Worm (Caenorhabditis elegans) whole organism, young adult: ENCODE data around the gene R05G6.4.
A peak's percentile ranks its signal among the peaks of the same experiment; 100 is the strongest.

Experiments
- C17E4.6 ChIP-seq: fragments of 200-800 bp; sonication (Bioruptor generic); IDR thresholded peaks from 2 replicates; pipeline ENCODE4 v1.3.6; 2022; ENCODE audit warnings: missing genetic modification reagents, missing genetic modification characterization, missing compliant biosample characterization
- F10E7.11 ChIP-seq: sonication (generic microtip); optimal IDR thresholded peaks from 2 replicates; lab custom pipeline; 2017; ENCODE audit warnings: mild to moderate bottlenecking, missing genetic modification characterization, moderate library complexity, missing compliant biosample characterization
- F33H1.4 ChIP-seq: fragments of 200-800 bp; sonication (Bioruptor generic); IDR thresholded peaks from 2 replicates; pipeline ENCODE4 v1.3.6; 2022; ENCODE audit warnings: missing genetic modification reagents, missing genetic modification characterization, missing compliant biosample characterization
- F57C9.4 ChIP-seq: sonication (generic microtip); optimal IDR thresholded peaks from 2 replicates; lab custom pipeline; 2017; ENCODE audit warnings: mild to moderate bottlenecking, missing genetic modification characterization, missing compliant biosample characterization
- Y53G8AR.9 ChIP-seq: fragments of 200-800 bp; sonication (Bioruptor generic); conservative IDR thresholded peaks from 2 replicates; pipeline ENCODE4 v1.3.6; 2022; ENCODE audit warnings: missing genetic modification reagents, missing genetic modification characterization, missing compliant biosample characterization
- Y67H2A.10 ChIP-seq: fragments of 200-800 bp; sonication (Bioruptor generic); conservative IDR thresholded peaks from 2 replicates; pipeline ENCODE4 v1.3.6; 2022; ENCODE audit warnings: missing genetic modification reagents, missing genetic modification characterization, missing compliant biosample characterization
- Y79H2A.3 ChIP-seq: fragments of 200-800 bp; sonication (Bioruptor generic); conservative IDR thresholded peaks from 2 replicates; pipeline ENCODE4 v1.3.6; 2022; ENCODE audit warnings: missing genetic modification reagents, missing genetic modification characterization, missing compliant biosample characterization
- Y95B8A.8 ChIP-seq: fragments of 200-800 bp; sonication (Bioruptor generic); IDR thresholded peaks from 2 replicates; pipeline ENCODE4 v1.3.6; 2022; ENCODE audit warnings: missing genetic modification reagents, missing genetic modification characterization, missing compliant biosample characterization
- athp-1 ChIP-seq: sonication (generic microtip); optimal IDR thresholded peaks from 2 replicates; lab custom pipeline; 2017; ENCODE audit warnings: mild to moderate bottlenecking, missing genetic modification characterization, missing compliant biosample characterization
- attf-3 ChIP-seq: fragments of 200-800 bp; sonication (Bioruptor generic); conservative IDR thresholded peaks from 2 replicates; pipeline ENCODE4 v1.3.6; 2022; ENCODE audit warnings: missing genetic modification reagents, missing genetic modification characterization, missing compliant biosample characterization
- bed-1 ChIP-seq: fragments of 200-800 bp; sonication (Bioruptor generic); IDR thresholded peaks from 2 replicates; pipeline ENCODE4 v1.3.6; 2022; ENCODE audit warnings: missing genetic modification reagents, missing genetic modification characterization, missing compliant biosample characterization
- ccch-3 ChIP-seq: fragments of 200-800 bp; sonication (Bioruptor generic); optimal IDR thresholded peaks from 2 replicates; lab custom pipeline; 2018; ENCODE audit warnings: mild to moderate bottlenecking, missing genetic modification characterization, missing compliant biosample characterization
- cebp-1 ChIP-seq, 2 experiments: fragments of 200-800 bp in 1 of 2; sonication (Bioruptor generic) in 1 of 2; sonication (generic microtip) in 1 of 2; IDR thresholded peaks in 1 of 2; optimal IDR thresholded peaks in 1 of 2; 2 replicates each; pipeline versions ENCODE4 v1.3.6 to Lab custom; 2017 to 2022; ENCODE audit warnings: missing compliant biosample characterization in 2 of 2, missing genetic modification characterization in 2 of 2, mild to moderate bottlenecking in 1 of 2, missing genetic modification reagents in 1 of 2, moderate library complexity in 1 of 2
- ceh-58 ChIP-seq: fragments of 200-800 bp; sonication (Bioruptor generic); IDR thresholded peaks from 2 replicates; pipeline ENCODE4 v1.3.6; 2022; ENCODE audit warnings: missing genetic modification characterization, missing compliant biosample characterization
- ceh-79 ChIP-seq: sonication (generic microtip); optimal IDR thresholded peaks from 2 replicates; lab custom pipeline; 2017; ENCODE audit warnings: mild to moderate bottlenecking, missing genetic modification characterization, missing compliant biosample characterization
- dpl-1 ChIP-seq: fragments of 150-350 bp; optimal IDR thresholded peaks from 2 replicates; lab custom pipeline; 2014; ENCODE audit warnings: missing biosample characterization, missing genetic modification reagents, missing genetic modification characterization
- egrh-3 ChIP-seq: fragments of 200-800 bp; sonication (Bioruptor generic); IDR thresholded peaks from 2 replicates; pipeline ENCODE4 v1.3.6; 2022; ENCODE audit warnings: missing genetic modification reagents, missing genetic modification characterization, missing compliant biosample characterization
- ekl-4 ChIP-seq: fragments of 200-800 bp; sonication (Bioruptor generic); IDR thresholded peaks from 2 replicates; pipeline ENCODE4 v1.3.6; 2022; ENCODE audit warnings: missing genetic modification reagents, missing genetic modification characterization, missing compliant biosample characterization
- ets-4 ChIP-seq: fragments of 200-800 bp; sonication (Bioruptor generic); optimal IDR thresholded peaks from 2 replicates; lab custom pipeline; 2018; ENCODE audit warnings: mild to moderate bottlenecking, missing genetic modification characterization, missing compliant biosample characterization
- fkh-3 ChIP-seq: sonication (generic microtip); optimal IDR thresholded peaks from 2 replicates; lab custom pipeline; 2016; ENCODE audit warnings: mild to moderate bottlenecking, missing genetic modification characterization, missing compliant biosample characterization
- him-1 ChIP-seq: sonication (generic microtip); optimal IDR thresholded peaks from 2 replicates; lab custom pipeline; 2016; ENCODE audit warnings: missing genotype, missing genetic modification reagents, missing genetic modification characterization, missing compliant biosample characterization
- hrde-1 ChIP-seq: sonication (generic microtip); optimal IDR thresholded peaks from 2 replicates; lab custom pipeline; 2016; ENCODE audit warnings: missing genetic modification characterization, mild to moderate bottlenecking, missing compliant biosample characterization, moderate library complexity, missing genotype, missing genetic modification reagents, borderline replicate concordance
- lag-1 ChIP-seq: fragments of 200-800 bp; sonication (Bioruptor generic); IDR thresholded peaks from 2 replicates; pipeline ENCODE4 v1.3.6; 2022; ENCODE audit warnings: missing genetic modification reagents, missing genetic modification characterization, missing compliant biosample characterization
- lin-35 ChIP-seq, 3 experiments: fragments of 150-350 bp in 2 of 3; sonication (generic microtip) in 1 of 3; optimal IDR thresholded peaks; 2 replicates each; lab custom pipeline; 2014 to 2018; ENCODE audit warnings: missing biosample characterization in 3 of 3, missing genetic modification characterization in 3 of 3, missing genetic modification reagents in 3 of 3
- lin-54 ChIP-seq: fragments of 200-800 bp; sonication (Bioruptor generic); optimal IDR thresholded peaks from 2 replicates; lab custom pipeline; 2018; ENCODE audit warnings: mild to moderate bottlenecking, missing genetic modification characterization, missing compliant biosample characterization
- lir-1 ChIP-seq: fragments of 200-800 bp; sonication (Bioruptor generic); conservative IDR thresholded peaks from 2 replicates; pipeline ENCODE4 v1.3.6; 2022; ENCODE audit warnings: missing genetic modification reagents, missing genetic modification characterization, missing compliant biosample characterization
- lsl-1 ChIP-seq: fragments of 200-800 bp; sonication (Bioruptor generic); optimal IDR thresholded peaks from 2 replicates; lab custom pipeline; 2018; ENCODE audit warnings: mild to moderate bottlenecking, missing genetic modification characterization, moderate library complexity, missing compliant biosample characterization
- madf-6 ChIP-seq: fragments of 200-800 bp; sonication (Bioruptor generic); IDR thresholded peaks from 2 replicates; pipeline ENCODE4 v1.3.6; 2022; ENCODE audit warnings: missing genetic modification reagents, missing genetic modification characterization, missing compliant biosample characterization
- mel-28 ChIP-seq: sonication (generic microtip); optimal IDR thresholded peaks from 2 replicates; lab custom pipeline; 2016; ENCODE audit warnings: borderline replicate concordance, mild to moderate bottlenecking, missing genetic modification characterization, missing compliant biosample characterization
- mes-4 ChIP-seq: sonication (generic microtip); optimal IDR thresholded peaks from 2 replicates; lab custom pipeline; 2016; ENCODE audit warnings: missing genotype, missing genetic modification characterization, missing compliant biosample characterization
- nfya-1 ChIP-seq: sonication (generic microtip); optimal IDR thresholded peaks from 2 replicates; lab custom pipeline; 2017; ENCODE audit warnings: antibody characterized with exemption, missing compliant biosample characterization, missing genetic modification characterization, borderline replicate concordance; ENCODE audit not compliant: insufficient read depth
- nhr-120 ChIP-seq: fragments of 200-800 bp; sonication (Bioruptor generic); IDR thresholded peaks from 2 replicates; pipeline ENCODE4 v1.3.6; 2022; ENCODE audit warnings: missing genetic modification characterization, missing compliant biosample characterization
- nhr-179 ChIP-seq: sonication (generic microtip); optimal IDR thresholded peaks from 2 replicates; lab custom pipeline; 2016; ENCODE audit warnings: mild to moderate bottlenecking, missing genetic modification characterization, missing compliant biosample characterization
- nhr-80 ChIP-seq: sonication (generic microtip); optimal IDR thresholded peaks from 2 replicates; lab custom pipeline; 2016; ENCODE audit warnings: missing genetic modification characterization, missing compliant biosample characterization
- pbrm-1 ChIP-seq: fragments of 200-800 bp; sonication (Bioruptor generic); IDR thresholded peaks from 2 replicates; pipeline ENCODE4 v1.3.6; 2022; ENCODE audit warnings: missing genetic modification reagents, missing genetic modification characterization, missing compliant biosample characterization
- repo-1 ChIP-seq: sonication (generic microtip); optimal IDR thresholded peaks from 2 replicates; lab custom pipeline; 2017; ENCODE audit warnings: mild to moderate bottlenecking, missing genetic modification characterization, missing compliant biosample characterization
- snpc-1.1 ChIP-seq: sonication (generic microtip); optimal IDR thresholded peaks from 2 replicates; lab custom pipeline; 2017; ENCODE audit warnings: missing genetic modification characterization, mild to moderate bottlenecking, missing compliant biosample characterization, antibody characterized with exemption, moderate library complexity, missing genotype, missing genetic modification reagents; ENCODE audit not compliant: insufficient read depth
- tbx-9 ChIP-seq: sonication (generic microtip); optimal IDR thresholded peaks from 2 replicates; lab custom pipeline; 2016; ENCODE audit warnings: borderline replicate concordance, missing genetic modification characterization, inconsistent platforms, missing compliant biosample characterization
- unc-130 ChIP-seq: sonication (generic microtip); optimal IDR thresholded peaks from 2 replicates; lab custom pipeline; 2016; ENCODE audit warnings: missing genetic modification reagents, missing genetic modification characterization, missing compliant biosample characterization
- xnd-1 ChIP-seq: sonication (generic microtip); optimal IDR thresholded peaks from 2 replicates; lab custom pipeline; 2016; ENCODE audit warnings: missing genotype, missing genetic modification reagents, missing genetic modification characterization, missing compliant biosample characterization
- zim-3 ChIP-seq: sonication (generic microtip); optimal IDR thresholded peaks from 2 replicates; lab custom pipeline; 2017; ENCODE audit warnings: mild to moderate bottlenecking, missing genetic modification characterization, moderate library complexity, missing compliant biosample characterization
- ztf-18 ChIP-seq: sonication (generic microtip); optimal IDR thresholded peaks from 2 replicates; lab custom pipeline; 2016; ENCODE audit warnings: missing genotype, mild to moderate bottlenecking, missing genetic modification characterization, missing compliant biosample characterization
- ztf-26 ChIP-seq: sonication (generic microtip); optimal IDR thresholded peaks from 2 replicates; lab custom pipeline; 2017; ENCODE audit warnings: missing genetic modification characterization, missing compliant biosample characterization
- ztf-28 ChIP-seq: fragments of 200-800 bp; sonication (Bioruptor generic); IDR thresholded peaks from 2 replicates; pipeline ENCODE4 v1.3.6; 2022; ENCODE audit warnings: missing genetic modification reagents, missing genetic modification characterization, missing compliant biosample characterization
- ztf-6 ChIP-seq: fragments of 200-800 bp; sonication (Bioruptor generic); IDR thresholded peaks from 2 replicates; pipeline ENCODE4 v1.3.6; 2022; ENCODE audit warnings: missing genetic modification reagents, missing genetic modification characterization, missing compliant biosample characterization

R05G6.4 gene

ce11 chrIV:7507841-7508509 is 5.1 kb upstream of the R05G6.4 start, which contains the start of the genes vdac-1 and R05G6.5 (continued):
- TF ChIP-seq cebp-1 (GFP tag; IDR thresholded peaks at IDR 0.05; lab: Robert Waterston, UW): no peak
- TF ChIP-seq cebp-1 (tag; optimal IDR thresholded peaks at IDR 0.05; lab: Kevin White, UChicago): peak; percentile 73
- TF ChIP-seq ccch-3 (GFP tag; lab: Kevin White, UChicago): no peak
- no peak for TF ChIP-seq xnd-1
- TF ChIP-seq madf-6 (GFP tag; lab: Robert Waterston, UW): peak; percentile 45; the same call in 1 of the 2 replicates
- TF ChIP-seq zim-3 (tag; lab: Kevin White, UChicago): no peak
- no peak for TF ChIP-seq ceh-79 (tag; lab: Kevin White, UChicago)
- TF ChIP-seq lir-1 (GFP tag; lab: Robert Waterston, UW): no peak
- 0 out of 2 replicates have a peak, but pooled peaks have one; percentile 8 for TF ChIP-seq egrh-3 (GFP tag; lab: Robert Waterston, UW)
- no peak for TF ChIP-seq Y79H2A.3 (GFP tag; lab: Robert Waterston, UW)
- no peak for TF ChIP-seq C17E4.6
- TF ChIP-seq pbrm-1: 0 out of 2 replicates have a peak, but pooled peaks have one; percentile 55
- TF ChIP-seq Y95B8A.8 (GFP tag; lab: Robert Waterston, UW): peak; percentile 76
- TF ChIP-seq F33H1.4 (GFP tag; lab: Robert Waterston, UW): no peak
- no peak for TF ChIP-seq snpc-1.1
- peak; percentile 48 for TF ChIP-seq ets-4
- TF ChIP-seq lin-35 (GFP tag; optimal IDR thresholded peaks at IDR 0.05; lab: Kevin White, UChicago): peak in 1 of 3 experiments; percentile 73
- no peak for TF ChIP-seq hrde-1
- no peak for TF ChIP-seq ztf-6 (GFP tag; lab: Robert Waterston, UW)
- TF ChIP-seq ztf-28 (GFP tag; lab: Robert Waterston, UW): no peak
- TF ChIP-seq repo-1: peak; percentile 45
- peak; percentile 86 for TF ChIP-seq Y53G8AR.9
- no peak for TF ChIP-seq nhr-120 (GFP tag; lab: Robert Waterston, UW)
- no peak for TF ChIP-seq mes-4 (tag; lab: Kevin White, UChicago)
- TF ChIP-seq F10E7.11: no peak
- TF ChIP-seq dpl-1 (GFP tag; lab: Kevin White, UChicago): peak; percentile 16
- peak; percentile 21 for TF ChIP-seq ztf-26
- TF ChIP-seq ekl-4 (GFP tag; lab: Robert Waterston, UW): peak; percentile 87
- peak; percentile 38 for TF ChIP-seq athp-1 (tag; lab: Kevin White, UChicago)
- no peak for TF ChIP-seq tbx-9 (tag; lab: Kevin White, UChicago)

ce11 chrIV:7508850-7509249 is 4.2 kb upstream of the R05G6.4 start:
- TF ChIP-seq mel-28 (tag; lab: Kevin White, UChicago) (no peak), unc-130 (GFP tag; lab: Kevin White, UChicago) (no peak), nfya-1 (tag; lab: Kevin White, UChicago) (no peak), F57C9.4 (tag; lab: Kevin White, UChicago) (no peak), lag-1 (no peak), egrh-3 (GFP tag; lab: Robert Waterston, UW) (no peak), him-1 (tag; lab: Kevin White, UChicago) (peak; percentile 16), madf-6 (GFP tag; lab: Robert Waterston, UW) (peak; percentile 54; the same call in 1 of the 2 replicates), ztf-26 (no peak), zim-3 (tag; lab: Kevin White, UChicago) (no peak), nhr-179 (tag; lab: Kevin White, UChicago) (no peak), dpl-1 (GFP tag; lab: Kevin White, UChicago) (peak; percentile 40), pbrm-1 (no peak), attf-3 (GFP tag; lab: Robert Waterston, UW) (peak; percentile 35; the same call in 1 of the 2 replicates), fkh-3 (tag; lab: Kevin White, UChicago) (no peak), athp-1 (tag; lab: Kevin White, UChicago) (no peak), ekl-4 (GFP tag; lab: Robert Waterston, UW) (no peak), nhr-80 (tag; lab: Kevin White, UChicago) (no peak), lsl-1 (peak; percentile 79), ztf-18 (no peak), Y67H2A.10 (no peak), xnd-1 (peak; percentile 6), ceh-58 (GFP tag; lab: Robert Waterston, UW) (no peak), F33H1.4 (GFP tag; lab: Robert Waterston, UW) (peak; percentile 80), lin-54 (GFP tag; lab: Kevin White, UChicago) (peak; percentile 53), bed-1 (GFP tag; lab: Robert Waterston, UW) (no peak)
